Worm (Caenorhabditis elegans): Measurements from ENCODE around the gene F20G2.1.

ce11 chrV:13711060-13711459 lies 42.3 kb downstream of the F20G2.1 start, which contains the start of gene srx-96:
- no peak for TF ChIP-seq pha-4 (tag; optimal IDR thresholded peaks at IDR 0.05)
- no peak for TF ChIP-seq unc-120 (tag; optimal IDR thresholded peaks at IDR 0.05; ENCODE audit: poor library complexity, severe bottlenecking)
- TF ChIP-seq lin-13 (tag; optimal IDR thresholded peaks at IDR 0.05) = no peak
- TF ChIP-seq elt-1 (tag; optimal IDR thresholded peaks at IDR 0.05; ENCODE audit: borderline replicate concordance, insufficient read depth) = no peak
- TF ChIP-seq lsy-2 (tag; optimal IDR thresholded peaks at IDR 0.05) = no peak
- no peak for TF ChIP-seq nhr-76 (tag; optimal IDR thresholded peaks at IDR 0.05)
- TF ChIP-seq nhr-237 (tag; optimal IDR thresholded peaks at IDR 0.05) = no peak
- TF ChIP-seq unc-62 (GFP tag; optimal IDR thresholded peaks at IDR 0.05) = no peak
- no peak for TF ChIP-seq nhr-28 (tag; optimal IDR thresholded peaks at IDR 0.05)
- TF ChIP-seq tbx-8 (GFP tag; optimal IDR thresholded peaks at IDR 0.05) = no peak
- TF ChIP-seq hlh-1 (tag; optimal IDR thresholded peaks at IDR 0.05) = no peak
- no peak for TF ChIP-seq ham-2 (GFP tag; optimal IDR thresholded peaks at IDR 0.05)
- TF ChIP-seq ztf-11 (tag; optimal IDR thresholded peaks at IDR 0.05) = no peak
